Fruit fly (Drosophila melanogaster): ENCODE measurements around the gene Ype.

- no peak for TF ChIP-seq Myc (optimal IDR thresholded peaks at IDR 0.05)
- TF ChIP-seq ttk (optimal IDR thresholded peaks at IDR 0.05): no peak
- no peak for TF ChIP-seq Sin3A (optimal IDR thresholded peaks at IDR 0.05)
- no peak for TF ChIP-seq psq (optimal IDR thresholded peaks at IDR 0.05)
- TF ChIP-seq insv (optimal IDR thresholded peaks at IDR 0.05): no peak
Observed at dm6 chrX:13390465-13391173, 3.4 kb upstream of the Ype start.
